Fruit fly (Drosophila melanogaster) whole organism, adult: ENCODE results near the gene CG12299.

ENCODE experiments used
- CG14711 ChIP-seq: fragments of 200-800 bp; sonication (Bioruptor generic); optimal IDR thresholded peaks from 2 replicates; lab custom pipeline; 2018; ENCODE audit warnings: missing biosample characterization, mild to moderate bottlenecking, missing genetic modification characterization, moderate library complexity
- CG1620 ChIP-seq: fragments of 200-800 bp; sonication (Bioruptor generic); optimal IDR thresholded peaks from 2 replicates; lab custom pipeline; 2016; ENCODE audit warnings: missing biosample characterization, missing genetic modification characterization
- CG33017 ChIP-seq: fragments of 200-800 bp; sonication (Bioruptor generic); optimal IDR thresholded peaks from 2 replicates; lab custom pipeline; 2018; ENCODE audit warnings: missing biosample characterization, mild to moderate bottlenecking, missing genetic modification characterization, moderate library complexity
- CG5204 ChIP-seq: fragments of 200-800 bp; sonication (Bioruptor generic); optimal IDR thresholded peaks from 2 replicates; lab custom pipeline; 2016; ENCODE audit warnings: missing biosample characterization, missing genetic modification characterization
- bab1 ChIP-seq: fragments of 200-800 bp; sonication (Bioruptor generic); optimal IDR thresholded peaks from 3 replicates; lab custom pipeline; 2019; ENCODE audit warnings: missing biosample characterization, mild to moderate bottlenecking, missing genetic modification characterization, moderate library complexity
- kay ChIP-seq: fragments of 200-800 bp; sonication (Bioruptor generic); peaks from one replicate; lab custom pipeline; 2016; ENCODE audit warnings: missing biosample characterization, missing genetic modification characterization, borderline replicate concordance
- pad ChIP-seq: fragments of 200-800 bp; sonication (Bioruptor generic); optimal IDR thresholded peaks from 3 replicates; lab custom pipeline; 2017; ENCODE audit warnings: missing biosample characterization, missing genetic modification characterization, mild to moderate bottlenecking, moderate library complexity, missing genetic modification reagents

DNA sequence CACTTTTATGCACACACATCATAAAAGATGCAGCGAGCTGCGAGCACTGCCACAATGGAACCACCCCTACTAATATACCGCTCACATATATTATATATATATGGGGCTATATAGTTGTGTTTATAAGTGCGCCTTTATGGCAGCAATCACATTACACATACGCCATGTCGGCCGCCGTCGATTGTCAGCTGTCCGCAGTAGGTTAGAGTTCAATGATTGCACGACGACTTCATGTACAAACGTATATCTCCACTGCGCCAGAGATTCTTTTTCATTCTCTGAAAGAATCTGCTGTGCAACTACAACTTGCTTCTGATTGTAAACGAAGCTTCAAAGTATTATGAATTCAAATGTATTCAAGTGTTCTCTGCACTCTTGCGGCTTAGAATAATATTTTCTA is 15.5 kb downstream of the CG12299 start:
- TF ChIP-seq kay (GFP tag; lab: Kevin White, UChicago) = no peak
- no peak for TF ChIP-seq CG1620 (GFP tag; lab: Kevin White, UChicago)
- no peak for TF ChIP-seq bab1
- TF ChIP-seq CG14711 (tag; lab: Kevin White, UChicago) = no peak
- no peak for TF ChIP-seq CG5204
- TF ChIP-seq CG33017 (tag; lab: Kevin White, UChicago) = no peak
- no peak for TF ChIP-seq pad (GFP tag; lab: Kevin White, UChicago)
